Worm (Caenorhabditis elegans): Measurements from ENCODE around the gene C17H11.4.

DNA sequence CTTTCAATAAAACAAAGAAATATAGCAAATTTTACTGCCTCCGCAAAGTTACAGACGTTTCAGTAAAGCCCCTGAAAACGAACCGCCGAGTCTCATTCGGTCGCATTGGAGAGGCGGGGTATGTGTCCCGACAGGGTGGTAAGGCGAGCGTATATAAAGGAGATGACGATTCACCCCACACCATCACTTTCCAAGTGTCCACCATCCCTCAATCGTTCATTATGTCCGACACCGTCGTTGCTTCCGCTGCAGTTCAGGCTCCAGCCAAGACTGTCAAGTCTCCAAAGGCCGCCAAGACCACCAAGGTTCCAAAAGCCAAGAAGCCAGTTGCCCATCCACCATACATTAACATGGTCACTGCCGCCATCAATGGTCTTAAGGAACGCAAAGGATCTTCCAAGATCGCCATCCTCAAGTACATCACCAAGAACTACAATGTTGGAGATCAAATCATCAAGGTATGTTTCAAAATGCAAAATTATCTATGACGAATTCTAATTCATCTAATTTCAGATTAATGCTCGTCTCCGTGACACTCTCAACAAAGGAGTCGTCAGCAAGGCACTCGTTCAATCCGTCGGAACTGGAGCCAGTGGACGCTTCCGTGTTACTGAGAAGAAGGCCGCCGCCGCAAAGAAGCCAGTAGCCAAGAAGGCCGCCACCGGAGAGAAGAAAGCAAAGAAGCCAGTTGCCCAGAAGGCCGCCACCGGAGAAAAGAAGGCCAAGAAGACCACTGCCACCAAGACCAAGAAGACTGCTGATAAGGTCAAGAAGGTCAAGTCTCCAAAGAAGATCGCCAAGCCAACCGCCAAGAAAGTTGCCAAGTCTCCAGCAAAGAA, 22.2 kb downstream of the C17H11.4 start, which contains the start of gene hil-3:
- no peak for TF ChIP-seq nhr-28 (tag; optimal IDR thresholded peaks at IDR 0.05)
- no peak for TF ChIP-seq mdl-1 (tag; optimal IDR thresholded peaks at IDR 0.05)
- TF ChIP-seq eor-1 (tag; optimal IDR thresholded peaks at IDR 0.05) = no peak
- no peak for TF ChIP-seq ceh-28 (tag; optimal IDR thresholded peaks at IDR 0.05)
- no peak for TF ChIP-seq elt-2 (tag; optimal IDR thresholded peaks at IDR 0.05)
- no peak for TF ChIP-seq fos-1 (tag; optimal IDR thresholded peaks at IDR 0.05)
- TF ChIP-seq nhr-76 (tag; optimal IDR thresholded peaks at IDR 0.05) = no peak
- TF ChIP-seq pqm-1 (tag; optimal IDR thresholded peaks at IDR 0.05) = no peak
- TF ChIP-seq ceh-82 (tag; optimal IDR thresholded peaks at IDR 0.05) = no peak
- TF ChIP-seq nfya-1 (tag; optimal IDR thresholded peaks at IDR 0.05; ENCODE audit: insufficient read depth) = peak; percentile 34
- TF ChIP-seq nhr-11 (tag; optimal IDR thresholded peaks at IDR 0.05) = no peak

Measured in whole organism, L3 larva.